Fruit fly (Drosophila melanogaster) whole organism, embryonic: ENCODE results near the gene Cpr67Fa2.
A peak's percentile ranks its signal among the peaks of the same experiment; 100 is the strongest.

Experiments
- Atf6 ChIP-seq: fragments of 200-800 bp; sonication (Bioruptor generic); IDR thresholded peaks from 2 replicates; pipeline ENCODE4 v1.3.6; 2022; ENCODE audit warnings: missing biosample characterization, missing genetic modification characterization
- Blimp-1 ChIP-seq: fragments of 200-800 bp; sonication (Bioruptor generic); optimal IDR thresholded peaks from 3 replicates; lab custom pipeline; 2018; ENCODE audit warnings: missing biosample characterization, missing genetic modification characterization, mild to moderate bottlenecking, moderate library complexity, missing genetic modification reagents
- CG10543 ChIP-seq: fragments of 200-800 bp; sonication (Bioruptor generic); optimal IDR thresholded peaks from 3 replicates; lab custom pipeline; 2017; ENCODE audit warnings: missing biosample characterization, mild to moderate bottlenecking, missing genetic modification characterization, moderate library complexity
- CG12391 ChIP-seq: fragments of 200-800 bp; sonication (Bioruptor generic); optimal IDR thresholded peaks from 3 replicates; lab custom pipeline; 2018; ENCODE audit warnings: missing biosample characterization, mild to moderate bottlenecking, missing genetic modification characterization, moderate library complexity
- CG1792 ChIP-seq: fragments of 200-800 bp; sonication (Bioruptor generic); optimal IDR thresholded peaks from 2 replicates; lab custom pipeline; 2016; ENCODE audit warnings: missing biosample characterization, missing genetic modification characterization
- CG6765 ChIP-seq: fragments of 200-800 bp; sonication (Bioruptor generic); optimal IDR thresholded peaks from 3 replicates; lab custom pipeline; 2017; ENCODE audit warnings: missing biosample characterization, mild to moderate bottlenecking, missing genetic modification characterization
- CG8765 ChIP-seq: fragments of 200-800 bp; sonication (Bioruptor generic); IDR thresholded peaks from 2 replicates; pipeline ENCODE4 v1.3.6; 2022; ENCODE audit warnings: missing biosample characterization, missing genetic modification characterization
- Dp ChIP-seq: fragments of 200-800 bp; sonication (Bioruptor generic); optimal IDR thresholded peaks from 2 replicates; lab custom pipeline; 2018; ENCODE audit warnings: missing biosample characterization, mild to moderate bottlenecking, missing genetic modification characterization, moderate library complexity
- HmgZ ChIP-seq: fragments of 200-800 bp; sonication (Bioruptor generic); optimal IDR thresholded peaks from 2 replicates; lab custom pipeline; 2018; ENCODE audit warnings: missing biosample characterization, mild to moderate bottlenecking, missing genetic modification characterization
- exex ChIP-seq: fragments of 200-800 bp; sonication (Bioruptor generic); optimal IDR thresholded peaks from 4 replicates; lab custom pipeline; 2018; ENCODE audit warnings: missing biosample characterization, mild to moderate bottlenecking, missing genetic modification characterization, moderate library complexity
- prd ChIP-seq, 3 experiments: fragments of >200 bp in 2 of 3; fragments of 200-800 bp in 1 of 3; sonication (Bioruptor generic) in 1 of 3; optimal IDR thresholded peaks in 2 of 3; IDR thresholded peaks in 1 of 3; 2 replicates in 2 of 3; 3 replicates in 1 of 3; pipeline versions ENCODE4 v1.3.6 to Lab custom; 2017 to 2022; ENCODE audit warnings: missing biosample characterization in 1 of 3, missing genetic modification characterization in 1 of 3
- psq ChIP-seq: fragments of 200-800 bp; sonication (Bioruptor generic); optimal IDR thresholded peaks from 2 replicates; lab custom pipeline; 2017; ENCODE audit warnings: missing biosample characterization, missing genetic modification characterization
- pum ChIP-seq: fragments of 200-800 bp; sonication (Bioruptor generic); optimal IDR thresholded peaks from 2 replicates; lab custom pipeline; 2016; ENCODE audit warnings: missing biosample characterization, missing genetic modification characterization

DNA sequence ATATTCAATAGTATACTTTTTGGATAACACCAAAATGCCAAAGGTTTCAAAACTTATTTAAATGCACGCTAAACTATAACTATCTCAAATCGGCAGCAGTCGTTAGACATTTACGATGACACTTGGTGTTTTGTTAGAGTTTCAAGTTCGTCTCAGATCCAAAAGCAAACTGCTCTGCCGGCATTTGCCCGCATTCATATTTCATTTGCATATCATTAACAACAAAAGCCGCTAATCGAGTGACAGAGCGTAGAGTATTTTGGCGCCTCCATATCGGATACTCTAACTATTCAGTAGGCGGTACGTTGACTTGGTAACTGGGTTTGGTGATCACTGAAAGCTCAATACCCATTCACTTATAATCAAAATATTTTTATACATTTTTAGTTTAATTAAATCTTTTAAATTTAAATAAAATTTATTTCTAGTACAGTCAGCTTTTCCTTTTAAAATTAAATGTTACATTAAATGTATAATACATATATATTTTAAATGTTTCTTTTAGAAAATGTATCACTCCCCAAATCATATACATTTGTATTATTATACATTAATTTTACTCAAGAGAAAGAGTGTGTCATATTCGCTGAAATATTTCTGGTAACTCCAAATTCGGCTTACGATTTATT, 1.8 kb downstream of the Cpr67Fa2 start:
- TF ChIP-seq CG6765 (GFP tag; lab: Kevin White, UChicago) (no peak), CG10543 (peak; percentile 14), prd (optimal IDR thresholded peaks at IDR 0.05; lab: Kevin White, UChicago) (no peak), prd (GFP tag; IDR thresholded peaks at IDR 0.05; lab: Robert Waterston, UW) (0 out of 3 replicates have a peak, but pooled peaks have one; percentile 35), Atf6 (GFP tag; lab: Robert Waterston, UW) (no peak), pum (no peak), CG8765 (GFP tag; lab: Robert Waterston, UW) (no peak), CG12391 (tag; lab: Kevin White, UChicago) (peak; percentile 69), Dp (GFP tag; lab: Kevin White, UChicago) (peak; percentile 19), Blimp-1 (peak; percentile 46), exex (tag; lab: Kevin White, UChicago) (no peak), psq (GFP tag; lab: Kevin White, UChicago) (no peak), HmgZ (no peak), CG1792 (no peak)
